Worm (Caenorhabditis elegans): ENCODE results near the gene C50E3.7.

DNA sequence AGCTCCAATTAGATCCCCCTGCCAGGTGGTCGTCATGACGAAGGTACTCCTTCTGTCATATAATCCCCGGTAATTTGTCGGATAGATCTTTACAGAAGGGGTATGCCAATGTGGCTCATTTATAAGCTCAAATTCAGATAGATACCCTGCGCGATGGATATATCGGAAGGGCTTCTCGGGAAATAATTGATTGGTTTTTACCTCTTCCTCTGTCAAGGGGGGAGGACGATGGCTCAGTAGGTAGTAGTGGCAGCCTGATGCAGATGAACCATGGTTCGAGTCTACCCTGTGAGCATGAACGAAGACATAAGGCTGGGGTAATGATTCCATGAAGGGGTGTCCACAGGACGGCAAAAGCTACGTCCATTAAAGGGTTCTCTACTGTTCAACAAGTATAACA, 49.0 kb upstream of the C50E3.7 start:
- TF ChIP-seq fkh-10 (GFP tag; optimal IDR thresholded peaks at IDR 0.05) (no peak), ama-1 (optimal IDR thresholded peaks at IDR 0.05) (no peak), lin-13 (GFP tag; optimal IDR thresholded peaks at IDR 0.05) (no peak), ztf-11 (tag; optimal IDR thresholded peaks at IDR 0.05) (no peak), blmp-1 (tag; optimal IDR thresholded peaks at IDR 0.05) (no peak), mdl-1 (tag; optimal IDR thresholded peaks at IDR 0.05) (no peak)
